Fruit fly (Drosophila melanogaster) Kc167 (cell line): ENCODE data around the gene Uba5.

ENCODE experiments used
- Myc ChIP-seq: fragments of >200 bp; optimal IDR thresholded peaks from 2 replicates; lab custom pipeline; 2017; ENCODE audit warnings: missing external identifiers
- Sin3A ChIP-seq: fragments of >200 bp; optimal IDR thresholded peaks from 2 replicates; lab custom pipeline; 2018; ENCODE audit warnings: missing external identifiers
- h ChIP-seq: fragments of >200 bp; optimal IDR thresholded peaks from 3 replicates; lab custom pipeline; 2018; ENCODE audit warnings: missing external identifiers
- psq ChIP-seq: fragments of >200 bp; optimal IDR thresholded peaks from 2 replicates; lab custom pipeline; 2017; ENCODE audit warnings: missing external identifiers
- ttk ChIP-seq: sonication (Bioruptor generic); optimal IDR thresholded peaks from 2 replicates; lab custom pipeline; 2017; ENCODE audit warnings: missing external identifiers

DNA sequence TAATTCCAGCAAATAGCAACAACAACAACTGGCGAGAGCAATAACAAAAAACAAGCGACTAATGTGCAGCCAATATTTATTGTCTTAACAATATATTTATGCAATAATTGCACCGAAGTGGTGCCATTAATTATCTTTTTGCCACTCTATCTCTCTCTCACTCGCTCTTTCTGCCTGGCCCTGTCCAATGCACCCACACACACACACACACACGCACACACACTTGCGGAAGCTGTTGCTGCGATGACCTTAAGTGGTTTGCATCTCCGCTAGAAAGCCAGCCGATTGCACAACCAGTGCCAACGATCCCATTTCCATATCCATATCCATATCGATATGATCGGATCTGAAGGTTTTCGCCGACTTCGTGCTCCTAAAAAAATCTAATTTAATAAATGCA lies 36.9 kb downstream of the Uba5 start:
- TF ChIP-seq h (lab: Kevin White, UChicago), result no peak
- TF ChIP-seq Sin3A (lab: Kevin White, UChicago), result no peak
- no peak for TF ChIP-seq ttk (lab: Kevin White, UChicago)
- TF ChIP-seq psq (lab: Kevin White, UChicago), result no peak
- no peak for TF ChIP-seq Myc (lab: Kevin White, UChicago)
